Worm (Caenorhabditis elegans) whole organism, young adult: ENCODE measurements around the gene Y17G7B.3.

ENCODE experiments used
- F52B5.7 ChIP-seq: sonication (generic microtip); optimal IDR thresholded peaks from 2 replicates; lab custom pipeline; 2016; ENCODE audit warnings: mild to moderate bottlenecking, missing genetic modification characterization, missing compliant biosample characterization
- athp-1 ChIP-seq: sonication (generic microtip); optimal IDR thresholded peaks from 2 replicates; lab custom pipeline; 2017; ENCODE audit warnings: mild to moderate bottlenecking, missing genetic modification characterization, missing compliant biosample characterization
- ceh-91 ChIP-seq: fragments of 200-800 bp; sonication (Bioruptor generic); IDR thresholded peaks from 2 replicates; pipeline ENCODE4 v1.3.6; 2022; ENCODE audit warnings: missing genetic modification reagents, missing genetic modification characterization, missing compliant biosample characterization
- efl-1 ChIP-seq: fragments of 150-350 bp; optimal IDR thresholded peaks from 2 replicates; lab custom pipeline; 2014; ENCODE audit warnings: missing biosample characterization, missing genetic modification reagents, missing genetic modification characterization
- ztf-18 ChIP-seq: sonication (generic microtip); optimal IDR thresholded peaks from 2 replicates; lab custom pipeline; 2016; ENCODE audit warnings: missing genotype, mild to moderate bottlenecking, missing genetic modification characterization, missing compliant biosample characterization

DNA sequence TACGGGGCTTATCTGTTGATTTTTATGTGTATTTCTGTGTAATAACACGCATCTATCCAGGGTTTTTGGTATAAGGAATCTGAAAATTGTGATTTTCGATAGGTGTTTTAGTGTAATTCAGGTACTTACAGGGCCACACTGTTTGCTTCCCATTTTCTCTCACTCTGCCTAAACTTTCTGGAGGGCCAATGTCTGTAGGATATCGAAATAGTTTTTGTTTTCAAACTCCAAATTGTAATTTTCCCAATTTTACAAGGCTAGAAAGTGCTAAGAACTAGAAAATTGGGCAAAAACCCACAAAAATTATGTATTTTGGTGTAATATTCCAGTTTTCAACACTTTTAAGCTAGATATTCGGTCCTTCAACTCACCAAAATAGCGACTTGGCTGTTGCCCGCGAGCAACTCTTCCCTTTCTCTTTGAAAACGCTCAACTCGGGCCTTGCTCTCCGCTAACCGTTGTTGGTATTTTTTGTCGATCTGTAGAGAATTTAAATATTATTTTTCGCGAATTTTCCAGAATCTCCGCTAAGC is 12.0 kb upstream of the Y17G7B.3 start:
- no peak for TF ChIP-seq ceh-91 (GFP tag; lab: Robert Waterston, UW)
- no peak for TF ChIP-seq efl-1 (GFP tag; lab: Kevin White, UChicago)
- no peak for TF ChIP-seq athp-1 (tag; lab: Kevin White, UChicago)
- no peak for TF ChIP-seq ztf-18
- no peak for TF ChIP-seq F52B5.7 (tag; lab: Kevin White, UChicago)
